Fruit fly (Drosophila melanogaster) whole organism: ENCODE results near the gene Sfp36F.

Experiments
- CG8478 ChIP-seq: fragments of >200 bp; optimal IDR thresholded peaks from 2 replicates; lab custom pipeline; 2018; ENCODE audit warnings: inconsistent platforms
- Dll ChIP-seq: fragments of >200 bp; optimal IDR thresholded peaks from 2 replicates; lab custom pipeline; 2017
- EcR ChIP-seq, 2 experiments: fragments of >200 bp; optimal IDR thresholded peaks; 2 replicates each; lab custom pipeline; 2017; ENCODE audit warnings: missing biosample characterization in 2 of 2, missing genetic modification characterization in 2 of 2, missing genetic modification reagents in 2 of 2
- pan ChIP-seq: fragments of >200 bp; optimal IDR thresholded peaks from 2 replicates; lab custom pipeline; 2017
- psq ChIP-seq: fragments of >200 bp; optimal IDR thresholded peaks from 2 replicates; lab custom pipeline; 2017
- usp ChIP-seq: fragments of >200 bp; optimal IDR thresholded peaks from 2 replicates; lab custom pipeline; 2017; ENCODE audit warnings: missing biosample characterization, missing genetic modification characterization, mixed read lengths

The Sfp36F gene

dm6 chr2L:18327007-18327406 is 34.7 kb downstream of the Sfp36F start:
- TF ChIP-seq psq (lab: Kevin White, UChicago) (no peak), CG8478 (lab: Kevin White, UChicago) (no peak), usp (GFP tag; lab: Kevin White, UChicago) (no peak), EcR (GFP tag; optimal IDR thresholded peaks at IDR 0.05; lab: Kevin White, UChicago) (no peak), Dll (no peak), pan (lab: Kevin White, UChicago) (no peak)

DNA sequence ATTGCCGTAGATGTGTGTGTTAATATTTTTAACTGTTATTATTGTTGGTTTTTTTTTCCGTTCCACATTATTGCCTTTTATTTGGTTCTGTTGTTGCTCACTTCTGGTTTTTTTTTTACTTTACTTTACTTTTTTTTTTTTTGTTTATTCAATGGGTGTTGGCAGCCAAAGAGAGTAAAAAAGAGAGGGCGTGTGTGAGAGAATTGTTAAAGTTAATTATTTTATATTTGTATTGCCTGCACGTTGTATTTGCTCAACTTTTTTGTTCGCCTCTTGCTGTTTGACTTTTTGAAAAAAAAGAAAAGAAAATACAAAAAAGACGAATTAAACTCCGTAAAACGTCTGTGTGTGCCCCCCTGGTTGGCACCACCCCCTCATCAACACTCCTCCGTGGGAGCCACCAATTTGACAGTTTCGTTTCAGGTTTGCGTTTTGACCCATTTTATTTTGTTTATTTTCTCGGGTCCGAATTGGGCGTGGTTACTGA is 35.3 kb downstream of the Sfp36F start:
- TF ChIP-seq psq (lab: Kevin White, UChicago) (no peak), Dll (no peak), usp (GFP tag; lab: Kevin White, UChicago) (no peak), pan (lab: Kevin White, UChicago) (no peak), CG8478 (lab: Kevin White, UChicago) (no peak), EcR (GFP tag; optimal IDR thresholded peaks at IDR 0.05; lab: Kevin White, UChicago) (no peak)

- no peak for TF ChIP-seq pan (lab: Kevin White, UChicago)
- no peak for TF ChIP-seq CG8478 (lab: Kevin White, UChicago)
- TF ChIP-seq psq (lab: Kevin White, UChicago), result no peak
- TF ChIP-seq usp (GFP tag; lab: Kevin White, UChicago), result no peak
- no peak for TF ChIP-seq EcR (GFP tag; optimal IDR thresholded peaks at IDR 0.05; lab: Kevin White, UChicago)
- no peak for TF ChIP-seq Dll
Observed at dm6 chr2L:18328737-18329136, 36.4 kb downstream of the Sfp36F start.

DNA sequence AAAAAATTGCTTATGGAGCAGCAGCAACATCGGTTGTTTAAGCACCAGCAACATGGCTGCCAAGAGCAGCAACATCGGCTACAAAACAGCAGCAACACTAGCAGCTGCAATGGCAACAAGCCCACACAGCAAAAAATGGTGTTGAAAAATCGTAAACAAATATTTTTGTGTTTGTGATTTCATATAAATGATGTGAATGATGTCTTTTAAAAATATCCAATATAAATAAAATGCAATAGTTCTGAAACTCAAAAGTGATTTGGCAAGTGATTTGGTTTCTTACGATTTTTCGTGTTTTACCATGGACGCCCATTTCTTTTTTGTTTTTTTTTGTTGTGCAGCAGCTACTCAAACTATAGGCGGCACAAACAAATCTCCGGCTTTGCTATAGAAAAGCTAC is 39.3 kb downstream of the Sfp36F start:
- no peak for TF ChIP-seq usp (GFP tag; lab: Kevin White, UChicago)
- no peak for TF ChIP-seq pan (lab: Kevin White, UChicago)
- no peak for TF ChIP-seq Dll
- no peak for TF ChIP-seq psq (lab: Kevin White, UChicago)
- TF ChIP-seq EcR (GFP tag; optimal IDR thresholded peaks at IDR 0.05; lab: Kevin White, UChicago), result no peak
- TF ChIP-seq CG8478 (lab: Kevin White, UChicago), result no peak

DNA sequence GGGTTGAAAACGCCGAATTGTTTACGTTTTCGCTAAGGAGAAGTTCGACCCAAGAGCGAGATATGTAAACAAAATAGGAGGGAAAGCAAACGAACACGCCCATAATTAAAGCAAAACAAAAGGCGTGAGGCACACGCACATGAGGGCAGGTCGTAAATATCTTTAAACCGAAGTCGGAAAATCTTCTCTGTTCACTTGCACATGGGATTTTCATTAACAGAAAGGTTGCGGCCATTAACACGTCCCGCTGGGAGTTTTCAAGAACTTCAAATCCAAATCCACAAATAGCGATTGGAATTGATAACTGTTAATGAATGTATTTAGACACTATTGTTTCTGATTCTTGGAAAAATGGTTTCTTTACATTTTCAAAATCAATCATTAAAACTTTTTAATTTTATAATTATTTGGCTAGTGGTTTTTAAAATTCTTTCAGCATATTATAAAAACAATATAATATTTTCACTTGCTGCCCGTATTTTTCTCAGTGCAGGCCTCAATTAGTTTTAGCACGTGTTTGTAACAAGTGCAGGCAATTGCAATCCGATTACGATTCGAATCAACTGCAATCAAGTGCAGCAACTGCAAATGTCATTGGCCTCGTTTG is 41.6 kb downstream of the Sfp36F start:
- no peak for TF ChIP-seq Dll
- TF ChIP-seq EcR (GFP tag; optimal IDR thresholded peaks at IDR 0.05; lab: Kevin White, UChicago), result no peak
- TF ChIP-seq usp (GFP tag; lab: Kevin White, UChicago), result no peak
- no peak for TF ChIP-seq psq (lab: Kevin White, UChicago)
- no peak for TF ChIP-seq pan (lab: Kevin White, UChicago)
- TF ChIP-seq CG8478 (lab: Kevin White, UChicago), result no peak

- TF ChIP-seq Dll (no peak), CG8478 (lab: Kevin White, UChicago) (no peak), usp (GFP tag; lab: Kevin White, UChicago) (no peak), EcR (GFP tag; optimal IDR thresholded peaks at IDR 0.05; lab: Kevin White, UChicago) (no peak), psq (lab: Kevin White, UChicago) (no peak), pan (lab: Kevin White, UChicago) (no peak)
Observed at dm6 chr2L:18335641-18336040, 43.3 kb downstream of the Sfp36F start.

DNA sequence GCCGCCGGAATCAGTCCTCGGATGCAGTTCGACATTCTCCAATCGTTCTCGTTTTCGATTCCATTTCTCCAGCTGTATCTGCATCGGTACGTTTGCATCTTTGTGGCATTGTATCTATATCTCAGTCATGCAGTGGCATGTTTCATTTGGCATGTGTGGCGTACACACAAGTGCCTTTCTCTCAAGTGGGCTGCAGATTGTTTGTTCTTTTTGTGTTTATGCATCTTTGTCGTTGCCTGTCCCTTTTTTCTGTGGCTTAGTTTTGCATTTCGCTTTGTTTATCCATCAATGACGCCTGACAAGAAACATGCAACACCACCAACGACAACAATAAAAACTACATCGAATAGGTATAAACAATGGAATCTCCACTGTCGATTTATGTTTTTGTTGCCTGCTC is 44.2 kb downstream of the Sfp36F start:
- TF ChIP-seq psq (lab: Kevin White, UChicago) (no peak), usp (GFP tag; lab: Kevin White, UChicago) (no peak), EcR (GFP tag; optimal IDR thresholded peaks at IDR 0.05; lab: Kevin White, UChicago) (no peak), pan (lab: Kevin White, UChicago) (no peak), CG8478 (lab: Kevin White, UChicago) (no peak), Dll (no peak)

DNA sequence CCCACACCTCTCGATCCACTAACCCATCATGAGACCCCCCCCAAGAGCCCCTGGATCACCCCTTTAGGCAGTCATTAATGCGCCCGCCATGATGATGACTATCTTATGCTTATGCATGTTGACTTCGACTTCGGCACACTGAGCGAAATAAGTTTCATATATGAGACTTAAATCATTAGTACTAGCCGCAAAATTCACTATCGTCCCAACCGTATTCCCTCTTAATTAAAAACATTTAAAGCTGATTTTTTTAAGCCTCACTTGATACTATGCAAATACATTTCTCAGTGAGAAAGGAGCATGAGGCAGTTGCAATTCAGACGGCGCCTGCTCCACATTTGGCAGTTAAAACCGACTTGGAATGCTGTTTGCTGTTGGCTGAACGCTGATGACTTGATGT is 48.6 kb downstream of the Sfp36F start:
- TF ChIP-seq pan (lab: Kevin White, UChicago) (no peak), EcR (GFP tag; optimal IDR thresholded peaks at IDR 0.05; lab: Kevin White, UChicago) (no peak), Dll (no peak), CG8478 (lab: Kevin White, UChicago) (no peak), usp (GFP tag; lab: Kevin White, UChicago) (no peak), psq (lab: Kevin White, UChicago) (no peak)
